Worm (Caenorhabditis elegans) whole organism, L2 larva: ENCODE data around the gene Y55F3BR.1.

Experiments used
- R02D3.7 ChIP-seq: fragments of 150-350 bp; optimal IDR thresholded peaks from 2 replicates; lab custom pipeline; 2014; ENCODE audit warnings: missing biosample characterization, missing genetic modification characterization
- aly-2 ChIP-seq: fragments of 150-350 bp; optimal IDR thresholded peaks from 2 replicates; lab custom pipeline; 2014; ENCODE audit warnings: missing biosample characterization, missing genetic modification characterization
- ama-1 ChIP-seq: fragments of 150-350 bp; optimal IDR thresholded peaks from 2 replicates; lab custom pipeline; 2018; ENCODE audit warnings: inconsistent platforms
- ceh-82 ChIP-seq: fragments of 150-350 bp; optimal IDR thresholded peaks from 2 replicates; lab custom pipeline; 2014; ENCODE audit warnings: missing biosample characterization, missing genetic modification characterization
- crh-2 ChIP-seq: sonication (generic microtip); optimal IDR thresholded peaks from 2 replicates; lab custom pipeline; 2017; ENCODE audit warnings: missing biosample characterization, missing genetic modification characterization
- lin-13 ChIP-seq: fragments of 150-350 bp; optimal IDR thresholded peaks from 2 replicates; lab custom pipeline; 2014; ENCODE audit warnings: missing biosample characterization, missing genetic modification reagents, missing genetic modification characterization
- lin-39 ChIP-seq: fragments of 150-350 bp; optimal IDR thresholded peaks from 2 replicates; lab custom pipeline; 2014; ENCODE audit warnings: missing biosample characterization, missing genetic modification reagents, missing genetic modification characterization
- mdl-1 ChIP-seq, 2 experiments: fragments of 150-350 bp in 1 of 2; sonication (generic microtip) in 1 of 2; optimal IDR thresholded peaks; 2 replicates each; lab custom pipeline; 2017; ENCODE audit warnings: missing biosample characterization in 2 of 2, missing genetic modification characterization in 2 of 2
- nhr-25 ChIP-seq: fragments of 150-350 bp; sonication (generic microtip); optimal IDR thresholded peaks from 3 replicates; lab custom pipeline; 2014; ENCODE audit warnings: missing biosample characterization, missing genetic modification characterization
- sma-9 ChIP-seq, 2 experiments: fragments of 150-350 bp in 1 of 2; sonication (generic microtip) in 1 of 2; optimal IDR thresholded peaks; 2 replicates each; lab custom pipeline; 2014 to 2016; ENCODE audit warnings: missing genetic modification characterization in 2 of 2, mild to moderate bottlenecking in 1 of 2, missing biosample characterization in 1 of 2, missing compliant biosample characterization in 1 of 2, missing genetic modification reagents in 1 of 2, moderate library complexity in 1 of 2
- unc-39 ChIP-seq: fragments of 150-350 bp; optimal IDR thresholded peaks from 2 replicates; lab custom pipeline; 2014; ENCODE audit warnings: missing biosample characterization, missing genetic modification characterization
- ztf-11 ChIP-seq: sonication (generic microtip); optimal IDR thresholded peaks from 2 replicates; lab custom pipeline; 2017; ENCODE audit warnings: missing biosample characterization, missing genetic modification characterization

ce11 chrIV:833517-833916 lies 41.1 kb upstream of the Y55F3BR.1 start:
- no peak for TF ChIP-seq ama-1 (lab: Kevin White, UChicago)
- no peak for TF ChIP-seq R02D3.7 (tag; lab: Kevin White, UChicago)
- TF ChIP-seq sma-9 (GFP tag; optimal IDR thresholded peaks at IDR 0.05; lab: Kevin White, UChicago): no peak
- TF ChIP-seq sma-9 (tag; optimal IDR thresholded peaks at IDR 0.05; lab: Kevin White, UChicago): no peak
- no peak for TF ChIP-seq mdl-1 (tag; optimal IDR thresholded peaks at IDR 0.05; lab: Kevin White, UChicago)
- TF ChIP-seq unc-39 (tag; lab: Kevin White, UChicago): no peak
- no peak for TF ChIP-seq ztf-11 (tag; lab: Kevin White, UChicago)
- TF ChIP-seq ceh-82 (tag; lab: Kevin White, UChicago): no peak
- no peak for TF ChIP-seq lin-13 (GFP tag; lab: Kevin White, UChicago)
- no peak for TF ChIP-seq crh-2 (tag; lab: Kevin White, UChicago)
- no peak for TF ChIP-seq lin-39
- TF ChIP-seq aly-2 (tag; lab: Kevin White, UChicago): no peak
- TF ChIP-seq nhr-25 (tag; lab: Kevin White, UChicago): no peak
